Worm (Caenorhabditis elegans): ENCODE measurements around the gene F35F11.2.
A peak's percentile ranks its signal among the peaks of the same experiment; 100 is the strongest.

Gene F35F11.2

DNA sequence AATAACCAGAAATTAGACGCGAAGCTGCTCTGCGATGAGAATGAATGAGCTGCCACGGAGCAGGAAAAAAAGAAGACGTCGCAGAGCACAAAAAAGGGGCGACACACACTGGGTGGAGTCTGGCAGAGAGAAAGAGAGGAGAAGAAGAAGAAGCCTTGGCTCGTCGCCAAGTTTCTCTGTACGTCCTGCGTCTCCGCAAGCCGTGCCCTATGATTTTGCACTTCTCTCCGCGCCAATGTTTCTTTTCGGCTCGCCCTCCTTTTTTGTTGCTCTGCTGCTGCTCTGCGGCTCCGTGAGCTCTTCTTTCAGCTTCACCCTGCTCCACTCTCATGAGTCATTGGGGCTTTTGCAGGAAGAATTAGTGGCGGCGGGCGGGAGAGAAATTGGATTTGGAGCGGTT lies 5.2 kb upstream of the F35F11.2 start, which contains the start of gene hlh-30 (continued):
- TF ChIP-seq ceh-8 (GFP tag; optimal IDR thresholded peaks at IDR 0.05) (peak; percentile 29), unc-30 (tag; optimal IDR thresholded peaks at IDR 0.05) (no peak), lin-35 (GFP tag; optimal IDR thresholded peaks at IDR 0.05) (peak in 1 of 2 experiments; percentile 63), jun-1 (tag; optimal IDR thresholded peaks at IDR 0.05) (no peak), hlh-4 (tag; optimal IDR thresholded peaks at IDR 0.05) (no peak), C34B4.2 (tag; optimal IDR thresholded peaks at IDR 0.05) (no peak)

DNA sequence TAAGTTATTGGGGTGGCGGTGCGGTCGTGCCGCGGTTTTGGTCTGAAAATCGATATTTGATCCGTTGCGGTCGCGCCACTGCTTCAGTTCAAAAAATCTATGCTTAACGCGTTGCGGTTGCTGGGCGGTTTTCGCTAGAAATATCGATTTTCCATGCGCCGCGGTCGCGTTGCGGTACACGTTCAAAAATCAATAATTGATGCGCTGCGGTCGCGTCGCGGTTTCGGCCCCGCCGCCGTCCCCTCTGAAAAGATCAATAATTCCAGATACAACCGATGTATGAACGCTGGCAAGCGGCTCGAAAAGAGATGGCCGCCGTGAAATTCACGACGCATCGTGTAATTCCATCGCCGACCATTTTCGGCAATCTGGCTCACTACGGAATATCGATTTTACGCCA lies 922 bp downstream of the F35F11.2 start:
- TF ChIP-seq lin-14 (GFP tag; optimal IDR thresholded peaks at IDR 0.05) (no peak), efl-1 (optimal IDR thresholded peaks at IDR 0.05) (no peak), efl-1 (GFP tag; optimal IDR thresholded peaks at IDR 0.05 in 1 of 2) (peak in 1 of 2 experiments; percentile 72), pag-3 (tag; optimal IDR thresholded peaks at IDR 0.05; ENCODE audit: borderline replicate concordance, insufficient read depth) (no peak), nhr-12 (tag; optimal IDR thresholded peaks at IDR 0.05) (no peak), nhr-76 (tag; optimal IDR thresholded peaks at IDR 0.05) (no peak), unc-30 (tag; optimal IDR thresholded peaks at IDR 0.05) (no peak)

DNA sequence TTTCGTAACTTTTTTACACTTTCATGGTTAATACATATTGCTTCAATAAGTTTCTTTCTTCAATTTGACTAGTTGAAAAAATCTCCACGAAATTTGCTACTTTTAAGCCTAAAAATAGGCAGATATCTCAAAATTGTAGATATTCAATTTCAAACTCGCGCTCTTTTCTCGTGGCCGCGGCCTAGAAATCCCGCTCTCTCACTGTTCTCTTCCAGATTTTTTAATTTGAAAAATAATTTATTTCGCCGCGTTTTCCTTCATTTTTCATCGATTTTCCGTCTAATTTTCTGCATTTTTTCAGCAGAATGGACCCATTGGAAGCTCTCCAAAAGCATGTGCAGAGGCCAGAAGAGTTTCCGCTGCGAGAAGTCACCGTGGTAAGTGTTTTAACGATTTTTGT lies 2.2 kb downstream of the F35F11.2 start, which contains the start of gene cdc-73:
cdc-73 (plus strand) TSS at position 302 of the 400 bp plus-strand sequence.
- TF ChIP-seq pqm-1 (tag; optimal IDR thresholded peaks at IDR 0.05), result no peak
- no peak for TF ChIP-seq vab-15 (tag; optimal IDR thresholded peaks at IDR 0.05)
- TF ChIP-seq nhr-12 (tag; optimal IDR thresholded peaks at IDR 0.05), result no peak
- no peak for TF ChIP-seq unc-130 (tag; optimal IDR thresholded peaks at IDR 0.05)
- TF ChIP-seq nhr-28 (tag; optimal IDR thresholded peaks at IDR 0.05), result no peak
- no peak for TF ChIP-seq ztf-4 (tag; optimal IDR thresholded peaks at IDR 0.05)
- peak; percentile 83 for TF ChIP-seq irx-1 (tag; optimal IDR thresholded peaks at IDR 0.05)
- peak; percentile 1 for TF ChIP-seq lin-13 (GFP tag; optimal IDR thresholded peaks at IDR 0.05)
- peak; percentile 29 for TF ChIP-seq unc-86 (tag; optimal IDR thresholded peaks at IDR 0.05)
- TF ChIP-seq nhr-76 (tag; optimal IDR thresholded peaks at IDR 0.05), result no peak
- TF ChIP-seq aha-1 (tag; optimal IDR thresholded peaks at IDR 0.05), result no peak
- no peak for TF ChIP-seq nhr-11 (tag; optimal IDR thresholded peaks at IDR 0.05)
- no peak for TF ChIP-seq ceh-8 (GFP tag; optimal IDR thresholded peaks at IDR 0.05)
- no peak for TF ChIP-seq elt-2 (tag; optimal IDR thresholded peaks at IDR 0.05)
- peak; percentile 29 for TF ChIP-seq F16B12.6 (tag; optimal IDR thresholded peaks at IDR 0.05)
- TF ChIP-seq nhr-20 (tag; optimal IDR thresholded peaks at IDR 0.05), result peak; percentile 18
- TF ChIP-seq unc-30 (tag; optimal IDR thresholded peaks at IDR 0.05), result no peak
- 0 out of 2 replicates have a peak, but pooled peaks have one; percentile 37 for TF ChIP-seq unc-98 (GFP tag; IDR thresholded peaks at IDR 0.05)
- peak; percentile 74 for TF ChIP-seq nhr-71 (tag; optimal IDR thresholded peaks at IDR 0.05)
- no peak for TF ChIP-seq mdl-1 (tag; optimal IDR thresholded peaks at IDR 0.05)
- peak; percentile 63 for TF ChIP-seq dsc-1 (tag; optimal IDR thresholded peaks at IDR 0.05)
- TF ChIP-seq blmp-1 (tag; optimal IDR thresholded peaks at IDR 0.05), result no peak
- no peak for TF ChIP-seq hlh-17 (GFP tag; optimal IDR thresholded peaks at IDR 0.05; ENCODE audit: borderline replicate concordance)
- TF ChIP-seq lin-15B (tag; optimal IDR thresholded peaks at IDR 0.05), result peak; percentile 25
- peak; percentile 53 for TF ChIP-seq fkh-4 (tag; optimal IDR thresholded peaks at IDR 0.05; ENCODE audit: borderline replicate concordance)
- TF ChIP-seq isw-1 (GFP tag; IDR thresholded peaks at IDR 0.05), result peak; percentile 34
- peak; percentile 72 for TF ChIP-seq tbx-2 (tag; optimal IDR thresholded peaks at IDR 0.05)
- no peak for TF ChIP-seq ceh-88 (GFP tag; IDR thresholded peaks at IDR 0.05)
- TF ChIP-seq xbp-1 (tag; optimal IDR thresholded peaks at IDR 0.05), result peak; percentile 54
- no peak for TF ChIP-seq jun-1 (tag; optimal IDR thresholded peaks at IDR 0.05)
- TF ChIP-seq dpl-1 (GFP tag; optimal IDR thresholded peaks at IDR 0.05), result peak; percentile 89 to 93 (median 91)
- TF ChIP-seq grh-1 (GFP tag; IDR thresholded peaks at IDR 0.05), result no peak
- TF ChIP-seq nhr-47 (tag; optimal IDR thresholded peaks at IDR 0.05), result peak; percentile 73
- peak; percentile 59 to 60 for TF ChIP-seq lsy-2 (tag; optimal IDR thresholded peaks at IDR 0.05)
- TF ChIP-seq sox-4 (tag; optimal IDR thresholded peaks at IDR 0.05), result peak; percentile 50
- no peak for TF ChIP-seq egl-27 (tag; optimal IDR thresholded peaks at IDR 0.05)
- no peak for TF ChIP-seq snpc-4 (tag; optimal IDR thresholded peaks at IDR 0.05)
- TF ChIP-seq hlh-4 (tag; optimal IDR thresholded peaks at IDR 0.05), result no peak
- no peak for TF ChIP-seq nhr-77 (tag; optimal IDR thresholded peaks at IDR 0.05)
- no peak for TF ChIP-seq lir-3 (tag; optimal IDR thresholded peaks at IDR 0.05; ENCODE audit: poor library complexity)
- TF ChIP-seq zag-1 (tag; optimal IDR thresholded peaks at IDR 0.05), result no peak
- TF ChIP-seq efl-3 (GFP tag; optimal IDR thresholded peaks at IDR 0.05), result no peak
- TF ChIP-seq ets-5 (GFP tag; IDR thresholded peaks at IDR 0.05), result no peak
